Worm (Caenorhabditis elegans) whole organism, L1 larva: ENCODE measurements around the gene T25B9.2.

Experiments used
- ceh-82 ChIP-seq, 3 experiments: fragments of 150-350 bp in 1 of 3; sonication (generic microtip) in 2 of 3; optimal IDR thresholded peaks; 2 replicates each; lab custom pipeline; 2014 to 2017; ENCODE audit warnings: missing biosample characterization in 3 of 3, missing genetic modification characterization in 3 of 3
- lin-35 ChIP-seq, 2 experiments: fragments of 150-350 bp; optimal IDR thresholded peaks; 2 replicates each; lab custom pipeline; 2014; ENCODE audit warnings: missing biosample characterization in 2 of 2, missing genetic modification characterization in 2 of 2, missing genetic modification reagents in 2 of 2
- unc-62 ChIP-seq: fragments of 150-350 bp; optimal IDR thresholded peaks from 2 replicates; lab custom pipeline; 2014; ENCODE audit warnings: missing biosample characterization, missing genetic modification reagents, missing genetic modification characterization
- zag-1 ChIP-seq: fragments of 150-350 bp; optimal IDR thresholded peaks from 2 replicates; lab custom pipeline; 2014; ENCODE audit warnings: missing biosample characterization, missing genetic modification characterization

DNA sequence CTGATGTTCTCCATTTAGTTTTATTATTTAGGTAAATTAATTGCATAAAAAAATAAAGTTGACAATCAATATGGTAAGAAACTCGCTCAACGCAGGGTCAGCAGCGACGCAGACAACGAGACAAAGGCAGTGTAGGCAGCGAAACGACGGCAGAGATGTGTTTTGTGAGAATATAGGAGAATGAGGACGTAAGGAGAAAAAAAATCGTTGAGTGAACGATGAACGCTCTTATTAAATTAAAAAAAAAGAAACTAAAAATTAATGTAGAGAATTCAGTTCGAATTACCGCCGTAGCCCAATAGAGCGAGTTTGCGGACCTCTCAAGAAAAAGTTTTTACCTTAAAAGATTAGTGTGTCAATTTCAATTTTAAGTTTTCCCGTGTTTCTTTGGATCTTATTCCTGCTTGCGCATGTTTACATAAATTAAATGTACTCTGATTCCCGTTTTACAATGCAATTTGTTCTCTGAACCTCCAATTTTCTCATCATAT, 16.6 kb upstream of the T25B9.2 start, which contains the start of gene T25B9.8:
- TF ChIP-seq unc-62 (GFP tag; lab: Kevin White, UChicago) (no peak), zag-1 (tag; lab: Kevin White, UChicago) (no peak), ceh-82 (tag; optimal IDR thresholded peaks at IDR 0.05; lab: Kevin White, UChicago) (no peak), lin-35 (GFP tag; optimal IDR thresholded peaks at IDR 0.05; lab: Kevin White, UChicago) (peak; percentile 1 to 44)
